Fruit fly (Drosophila melanogaster) whole organism, embryonic: ENCODE measurements around the gene CG8191.

Experiments
- CG10959 ChIP-seq: fragments of 200-800 bp; sonication (Bioruptor generic); IDR thresholded peaks from 2 replicates; pipeline ENCODE4 v1.3.6; 2022; ENCODE audit warnings: missing biosample characterization, missing genetic modification characterization
- CG11247 ChIP-seq: fragments of 200-800 bp; sonication (Bioruptor generic); IDR thresholded peaks from 2 replicates; pipeline ENCODE4 v1.3.6; 2022; ENCODE audit warnings: missing biosample characterization, missing genetic modification characterization
- CG12219 ChIP-seq: fragments of 200-800 bp; sonication (Bioruptor generic); optimal IDR thresholded peaks from 3 replicates; lab custom pipeline; 2018; ENCODE audit warnings: missing biosample characterization, mild to moderate bottlenecking, missing genetic modification characterization
- CG12236 ChIP-seq: fragments of 200-800 bp; sonication (Bioruptor generic); optimal IDR thresholded peaks from 2 replicates; lab custom pipeline; 2016; ENCODE audit warnings: missing biosample characterization, missing genetic modification characterization
- CG12769 ChIP-seq: fragments of 200-800 bp; sonication (Bioruptor generic); optimal IDR thresholded peaks from 2 replicates; lab custom pipeline; 2019; ENCODE audit warnings: missing biosample characterization, mild to moderate bottlenecking, missing genetic modification characterization, moderate library complexity
- CG14710 ChIP-seq: fragments of 200-800 bp; sonication (Bioruptor generic); optimal IDR thresholded peaks from 3 replicates; lab custom pipeline; 2019; ENCODE audit warnings: missing biosample characterization, mild to moderate bottlenecking, missing genetic modification characterization, moderate library complexity
- CG14860 ChIP-seq: fragments of 200-800 bp; sonication (Bioruptor generic); IDR thresholded peaks from 3 replicates; pipeline ENCODE4 v1.3.6; 2022; ENCODE audit warnings: missing biosample characterization, missing genetic modification characterization; ENCODE audit not compliant: partially characterized antibody
- CG15269 ChIP-seq: fragments of 200-800 bp; sonication (Bioruptor generic); optimal IDR thresholded peaks from 2 replicates; lab custom pipeline; 2018; ENCODE audit warnings: missing biosample characterization, mild to moderate bottlenecking, missing genetic modification characterization, moderate library complexity
- CG1832 ChIP-seq: fragments of 200-800 bp; sonication (Bioruptor generic); optimal IDR thresholded peaks from 2 replicates; lab custom pipeline; 2017; ENCODE audit warnings: missing biosample characterization, mild to moderate bottlenecking, missing genetic modification characterization, inconsistent platforms
- CG2678 ChIP-seq: fragments of 200-800 bp; sonication (Bioruptor generic); optimal IDR thresholded peaks from 3 replicates; lab custom pipeline; 2019; ENCODE audit warnings: missing biosample characterization, mild to moderate bottlenecking, missing genetic modification characterization, moderate library complexity
- CG2712 ChIP-seq: fragments of 200-800 bp; optimal IDR thresholded peaks from 3 replicates; lab custom pipeline; 2019; ENCODE audit warnings: missing biosample characterization, mild to moderate bottlenecking, missing genetic modification characterization, moderate library complexity
- CG4707 ChIP-seq: fragments of 200-800 bp; sonication (Bioruptor generic); optimal IDR thresholded peaks from 2 replicates; lab custom pipeline; 2018; ENCODE audit warnings: missing biosample characterization, mild to moderate bottlenecking, missing genetic modification characterization, moderate library complexity
- CG4730 ChIP-seq: fragments of 200-800 bp; sonication (Bioruptor generic); IDR thresholded peaks from 2 replicates; pipeline ENCODE4 v1.3.6; 2022; ENCODE audit warnings: missing biosample characterization, missing genetic modification characterization
- CG6813 ChIP-seq: fragments of 200-800 bp; sonication (Bioruptor generic); optimal IDR thresholded peaks from 2 replicates; lab custom pipeline; 2017; ENCODE audit warnings: missing biosample characterization, missing genetic modification characterization, mild to moderate bottlenecking, moderate library complexity, missing genetic modification reagents
- CG9609 ChIP-seq: fragments of 200-800 bp; sonication (Bioruptor generic); optimal IDR thresholded peaks from 3 replicates; lab custom pipeline; 2016; ENCODE audit warnings: missing biosample characterization, missing genetic modification characterization
- CG9727 ChIP-seq: fragments of 200-800 bp; sonication (Bioruptor generic); optimal IDR thresholded peaks from 3 replicates; lab custom pipeline; 2017; ENCODE audit warnings: missing biosample characterization, mild to moderate bottlenecking, missing genetic modification characterization
- Chrac-16 ChIP-seq: fragments of 200-800 bp; sonication (Bioruptor generic); optimal IDR thresholded peaks from 3 replicates; lab custom pipeline; 2016; ENCODE audit warnings: missing biosample characterization, missing genetic modification characterization
- Dip3 ChIP-seq: fragments of 200-800 bp; sonication (Bioruptor generic); optimal IDR thresholded peaks from 3 replicates; lab custom pipeline; 2016; ENCODE audit warnings: missing biosample characterization, missing genetic modification characterization
- E2f1 ChIP-seq: fragments of 200-800 bp; sonication (Bioruptor generic); IDR thresholded peaks from 2 replicates; pipeline ENCODE4 v1.3.6; 2022; ENCODE audit warnings: missing biosample characterization, missing genetic modification characterization
- Kr ChIP-seq: fragments of 200-800 bp; sonication (Bioruptor generic); optimal IDR thresholded peaks from 2 replicates; lab custom pipeline; 2017; ENCODE audit warnings: missing biosample characterization, mild to moderate bottlenecking, missing genetic modification characterization
- MBD-R2 ChIP-seq: fragments of 200-800 bp; sonication (Bioruptor generic); IDR thresholded peaks from 2 replicates; pipeline ENCODE4 v1.3.6; 2022; ENCODE audit warnings: missing biosample characterization, missing genetic modification characterization
- MESR4 ChIP-seq: fragments of 200-800 bp; sonication (Bioruptor generic); optimal IDR thresholded peaks from 2 replicates; lab custom pipeline; 2018; ENCODE audit warnings: missing biosample characterization, mild to moderate bottlenecking, missing genetic modification characterization, moderate library complexity
- MTF-1 ChIP-seq: fragments of 200-800 bp; sonication (Bioruptor generic); optimal IDR thresholded peaks from 2 replicates; lab custom pipeline; 2018; ENCODE audit warnings: missing biosample characterization, mild to moderate bottlenecking, missing genetic modification characterization, borderline replicate concordance
- Max ChIP-seq: fragments of 200-800 bp; sonication (Bioruptor generic); optimal IDR thresholded peaks from 2 replicates; lab custom pipeline; 2016; ENCODE audit warnings: missing biosample characterization, mild to moderate bottlenecking, missing genetic modification characterization
- NK7.1 ChIP-seq: fragments of 200-800 bp; sonication (Bioruptor generic); optimal IDR thresholded peaks from 3 replicates; lab custom pipeline; 2016; ENCODE audit warnings: missing biosample characterization, missing genetic modification characterization
- Rfx ChIP-seq: fragments of 200-800 bp; sonication (Bioruptor generic); IDR thresholded peaks from 2 replicates; pipeline ENCODE4 v1.3.6; 2022; ENCODE audit warnings: missing biosample characterization, missing genetic modification characterization
- Rx ChIP-seq: fragments of 200-800 bp; sonication (Bioruptor generic); IDR thresholded peaks from 2 replicates; pipeline ENCODE4 v1.3.6; 2022; ENCODE audit warnings: missing biosample characterization, missing genetic modification characterization
- Side ChIP-seq: fragments of 200-800 bp; sonication (Bioruptor generic); optimal IDR thresholded peaks from 2 replicates; lab custom pipeline; 2016; ENCODE audit warnings: missing biosample characterization, missing genetic modification characterization
- Spps ChIP-seq: fragments of 200-800 bp; sonication (Bioruptor generic); optimal IDR thresholded peaks from 2 replicates; lab custom pipeline; 2018; ENCODE audit warnings: missing biosample characterization, mild to moderate bottlenecking, missing genetic modification characterization
- Ssrp ChIP-seq: fragments of 200-800 bp; sonication (Bioruptor generic); optimal IDR thresholded peaks from 2 replicates; lab custom pipeline; 2018; ENCODE audit warnings: missing biosample characterization, mild to moderate bottlenecking, missing genetic modification characterization, moderate library complexity
- ara ChIP-seq: fragments of 200-800 bp; sonication (Bioruptor generic); IDR thresholded peaks from 2 replicates; pipeline ENCODE4 v1.3.6; 2022; ENCODE audit warnings: missing biosample characterization, missing genetic modification characterization
- chm ChIP-seq: fragments of 200-800 bp; sonication (Bioruptor generic); IDR thresholded peaks from 2 replicates; pipeline ENCODE4 v1.3.6; 2022; ENCODE audit warnings: missing biosample characterization, missing genetic modification characterization
- gcm2 ChIP-seq: fragments of 200-800 bp; sonication (Bioruptor generic); optimal IDR thresholded peaks from 2 replicates; lab custom pipeline; 2016; ENCODE audit warnings: missing biosample characterization, missing genetic modification characterization
- gfzf ChIP-seq: fragments of 200-800 bp; sonication (Bioruptor generic); optimal IDR thresholded peaks from 2 replicates; lab custom pipeline; 2016; ENCODE audit warnings: missing biosample characterization, mild to moderate bottlenecking, missing genetic modification characterization, moderate library complexity
- gt ChIP-seq: fragments of 200-800 bp; sonication (Bioruptor generic); IDR thresholded peaks from 2 replicates; pipeline ENCODE4 v1.3.6; 2022; ENCODE audit warnings: missing biosample characterization, missing genetic modification characterization
- kah ChIP-seq: fragments of 200-800 bp; sonication (Bioruptor generic); optimal IDR thresholded peaks from 2 replicates; lab custom pipeline; 2018; ENCODE audit warnings: missing biosample characterization, mild to moderate bottlenecking, missing genetic modification characterization
- klu ChIP-seq: fragments of 200-800 bp; sonication (Bioruptor generic); IDR thresholded peaks from 2 replicates; pipeline ENCODE4 v1.3.6; 2022; ENCODE audit warnings: missing biosample characterization, missing genetic modification characterization
- org-1 ChIP-seq: fragments of 200-800 bp; sonication (Bioruptor generic); optimal IDR thresholded peaks from 2 replicates; lab custom pipeline; 2017; ENCODE audit warnings: missing biosample characterization, missing genetic modification characterization
- p53 ChIP-seq: fragments of 200-800 bp; sonication (Bioruptor generic); optimal IDR thresholded peaks from 2 replicates; lab custom pipeline; 2016; ENCODE audit warnings: missing biosample characterization, missing genetic modification characterization
- pan ChIP-seq, 4 experiments: fragments of >200 bp in 3 of 4; fragments of 200-800 bp in 1 of 4; sonication (Bioruptor generic) in 1 of 4; optimal IDR thresholded peaks in 3 of 4; IDR thresholded peaks in 1 of 4; 2 replicates each; pipeline versions ENCODE4 v1.3.6 to Lab custom; 2017 to 2022; ENCODE audit warnings: missing biosample characterization in 2 of 4, missing genetic modification characterization in 2 of 4, mixed read lengths in 1 of 4
- sens ChIP-seq: fragments of 200-800 bp; sonication (Bioruptor generic); peaks from one replicate; lab custom pipeline; 2016; ENCODE audit warnings: missing biosample characterization, missing genetic modification characterization
- slbo ChIP-seq: fragments of 200-800 bp; sonication (Bioruptor generic); IDR thresholded peaks from 2 replicates; pipeline ENCODE4 v1.3.6; 2022; ENCODE audit warnings: missing biosample characterization, missing genetic modification characterization

CG8191 gene

DNA sequence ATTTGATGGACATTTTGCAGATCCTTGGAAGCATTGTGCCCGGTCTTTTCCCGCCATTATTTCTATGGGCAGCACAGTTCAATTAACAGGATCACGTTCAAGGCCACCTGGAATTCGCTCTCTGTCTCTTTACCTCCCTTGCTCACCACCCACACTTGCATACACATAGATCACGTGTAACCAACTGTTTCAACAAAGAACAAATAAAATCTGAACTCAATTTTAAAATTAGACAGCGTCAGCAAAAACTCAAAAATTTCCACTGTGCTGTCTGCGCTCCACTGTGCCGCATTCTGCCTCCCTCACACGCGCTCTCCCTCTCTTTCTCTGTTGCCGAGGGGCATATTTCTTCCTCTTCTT lies 22.4 kb upstream of the CG8191 start (continued):
- TF ChIP-seq p53 (GFP tag; lab: Kevin White, UChicago): no peak
- no peak for TF ChIP-seq MBD-R2 (GFP tag; lab: Robert Waterston, UW)
- TF ChIP-seq CG10959 (GFP tag; lab: Robert Waterston, UW): no peak
- TF ChIP-seq CG2712 (tag; lab: Kevin White, UChicago): peak; percentile 1
- peak; percentile 64 for TF ChIP-seq Rfx
- TF ChIP-seq CG4707 (GFP tag; lab: Kevin White, UChicago): peak; percentile 98
- peak; percentile 1 for TF ChIP-seq CG6813 (GFP tag; lab: Kevin White, UChicago)
- no peak for TF ChIP-seq MESR4 (GFP tag; lab: Kevin White, UChicago)
- TF ChIP-seq gfzf (GFP tag; lab: Kevin White, UChicago): no peak
- no peak for TF ChIP-seq CG12236 (GFP tag; lab: Kevin White, UChicago)
- peak; percentile 35 for TF ChIP-seq CG15269
- no peak for TF ChIP-seq gt
- no peak for TF ChIP-seq Side
- TF ChIP-seq Max (GFP tag; lab: Kevin White, UChicago): no peak
- TF ChIP-seq slbo: peak; percentile 51; the same call in 1 of the 2 replicates
- no peak for TF ChIP-seq Ssrp (tag; lab: Kevin White, UChicago)
- TF ChIP-seq CG9609 (GFP tag; lab: Kevin White, UChicago): peak; percentile 4
- TF ChIP-seq sens (GFP tag; lab: Kevin White, UChicago): peak; percentile 68
- peak; percentile 3 for TF ChIP-seq CG2678
- TF ChIP-seq Rx (GFP tag; lab: Robert Waterston, UW): no peak
- TF ChIP-seq chm (GFP tag; lab: Robert Waterston, UW): no peak
- TF ChIP-seq CG14710 (tag; lab: Kevin White, UChicago): no peak
- peak; percentile 72 for TF ChIP-seq kah (GFP tag; lab: Kevin White, UChicago)
- no peak for TF ChIP-seq CG14860 (GFP tag; lab: Robert Waterston, UW)
- TF ChIP-seq org-1 (GFP tag; lab: Kevin White, UChicago): no peak
- TF ChIP-seq Chrac-16 (GFP tag; lab: Kevin White, UChicago): no peak
- TF ChIP-seq klu: no peak
- TF ChIP-seq CG12769: peak; percentile 38
- no peak for TF ChIP-seq Dip3
- 0 out of 2 replicates have a peak, but pooled peaks have one; percentile 5 for TF ChIP-seq CG11247 (GFP tag; lab: Robert Waterston, UW)
- peak; percentile 19 for TF ChIP-seq CG9727 (GFP tag; lab: Kevin White, UChicago)
- 0 out of 2 replicates have a peak, but pooled peaks have one; percentile 22 for TF ChIP-seq ara (GFP tag; lab: Robert Waterston, UW)
- 0 out of 2 replicates have a peak, but pooled peaks have one; percentile 15 for TF ChIP-seq CG4730 (GFP tag; lab: Robert Waterston, UW)
- no peak for TF ChIP-seq Kr
- TF ChIP-seq CG12219 (GFP tag; lab: Kevin White, UChicago): peak; percentile 2
- peak; percentile 33; the same call in 1 of the 2 replicates for TF ChIP-seq E2f1 (GFP tag; lab: Robert Waterston, UW)
- TF ChIP-seq NK7.1: no peak
- TF ChIP-seq Spps: no peak
- TF ChIP-seq CG1832 (GFP tag; lab: Kevin White, UChicago): peak; percentile 84
- no peak for TF ChIP-seq gcm2 (GFP tag; lab: Kevin White, UChicago)
- no peak for TF ChIP-seq pan (optimal IDR thresholded peaks at IDR 0.05; lab: Kevin White, UChicago)
- peak in 1 of 2 experiments; percentile 28 for TF ChIP-seq pan (GFP tag; optimal IDR thresholded peaks at IDR 0.05 in 1 of 2, IDR thresholded peaks at IDR 0.05 in 1 of 2)
- no peak for TF ChIP-seq MTF-1 (GFP tag; lab: Kevin White, UChicago)
